Worm (Caenorhabditis elegans): Measurements from ENCODE around the gene R13D11.4.
"Not testable (repeated sequence)": the region's sequence is repeated elsewhere in the genome, so short reads cannot be mapped to it uniquely, and the experiment has no call there.

The R13D11.4 gene

ce11 chrV:797241-797640 is 13.4 kb upstream of the R13D11.4 start:
- TF ChIP-seq him-1 (tag; optimal IDR thresholded peaks at IDR 0.05) (no peak), dao-5 (tag; optimal IDR thresholded peaks at IDR 0.05) (no peak), W03F9.2 (tag; optimal IDR thresholded peaks at IDR 0.05) (no peak)

ce11 chrV:800271-800670 is 10.3 kb upstream of the R13D11.4 start:
- TF ChIP-seq dao-5 (tag; optimal IDR thresholded peaks at IDR 0.05) (no peak), W03F9.2 (tag; optimal IDR thresholded peaks at IDR 0.05) (no peak), him-1 (tag; optimal IDR thresholded peaks at IDR 0.05) (no peak)

ce11 chrV:801555-802060 is 9.0 kb upstream of the R13D11.4 start:
- TF ChIP-seq W03F9.2 (tag; optimal IDR thresholded peaks at IDR 0.05): no peak
- no peak for TF ChIP-seq dao-5 (tag; optimal IDR thresholded peaks at IDR 0.05)
- no peak for TF ChIP-seq him-1 (tag; optimal IDR thresholded peaks at IDR 0.05)

ce11 chrV:802726-803125 is 7.9 kb upstream of the R13D11.4 start:
- no peak for TF ChIP-seq W03F9.2 (tag; optimal IDR thresholded peaks at IDR 0.05)
- no peak for TF ChIP-seq dao-5 (tag; optimal IDR thresholded peaks at IDR 0.05)
- TF ChIP-seq him-1 (tag; optimal IDR thresholded peaks at IDR 0.05): no peak

- no peak for TF ChIP-seq him-1 (tag; optimal IDR thresholded peaks at IDR 0.05)
- no peak for TF ChIP-seq W03F9.2 (tag; optimal IDR thresholded peaks at IDR 0.05)
- no peak for TF ChIP-seq dao-5 (tag; optimal IDR thresholded peaks at IDR 0.05)
Measured at ce11 chrV:803472-803871, 7.1 kb upstream of the R13D11.4 start.

- TF ChIP-seq him-1 (tag; optimal IDR thresholded peaks at IDR 0.05) (no peak), W03F9.2 (tag; optimal IDR thresholded peaks at IDR 0.05) (no peak), dao-5 (tag; optimal IDR thresholded peaks at IDR 0.05) (no peak)
Measured at ce11 chrV:804485-804884, 6.1 kb upstream of the R13D11.4 start, which contains the start of gene nhr-270. nhr-270 (minus strand) TSS chrV:804741.

ce11 chrV:808260-808659 is 2.4 kb upstream of the R13D11.4 start:
- TF ChIP-seq him-1 (tag; optimal IDR thresholded peaks at IDR 0.05) (no peak), dao-5 (tag; optimal IDR thresholded peaks at IDR 0.05) (no peak), W03F9.2 (tag; optimal IDR thresholded peaks at IDR 0.05) (no peak)

- TF ChIP-seq W03F9.2 (tag; optimal IDR thresholded peaks at IDR 0.05): no peak
- TF ChIP-seq dao-5 (tag; optimal IDR thresholded peaks at IDR 0.05): no peak
- no peak for TF ChIP-seq him-1 (tag; optimal IDR thresholded peaks at IDR 0.05)
Measured at ce11 chrV:813101-813500, 2.5 kb downstream of the R13D11.4 start, which contains the start of gene R13D11.10. R13D11.10 (minus strand) TSS chrV:813201.

- TF ChIP-seq him-1 (tag; optimal IDR thresholded peaks at IDR 0.05) (no peak), W03F9.2 (tag; optimal IDR thresholded peaks at IDR 0.05) (no peak)
Measured at ce11 chrV:814716-815115, 4.1 kb downstream of the R13D11.4 start, which contains the start of gene R13D11.3. R13D11.3 (plus strand) TSS chrV:815016.

ce11 chrV:817182-817581 is 6.6 kb downstream of the R13D11.4 start, which contains the start of gene R13D11.1:
R13D11.1 (plus strand) TSS chrV:817482.
- TF ChIP-seq dao-5 (tag; optimal IDR thresholded peaks at IDR 0.05) (no peak), W03F9.2 (tag; optimal IDR thresholded peaks at IDR 0.05) (no peak), him-1 (tag; optimal IDR thresholded peaks at IDR 0.05) (no peak)

- not testable (repeated sequence) for TF ChIP-seq W03F9.2, him-1, dao-5 (tag; optimal IDR thresholded peaks at IDR 0.05)
Measured at ce11 chrV:820629-821028, 10.0 kb downstream of the R13D11.4 start, which contains the start of gene srx-32. srx-32 (minus strand) TSS chrV:820729.

ce11 chrV:822922-823321 is 12.3 kb downstream of the R13D11.4 start, which contains the start of gene srx-31:
srx-31 (minus strand) TSS chrV:823022.
- TF ChIP-seq him-1, dao-5, W03F9.2 (tag; optimal IDR thresholded peaks at IDR 0.05): not testable (repeated sequence)

- TF ChIP-seq W03F9.2 (tag; optimal IDR thresholded peaks at IDR 0.05) (no peak), dao-5 (tag; optimal IDR thresholded peaks at IDR 0.05) (no peak), him-1 (tag; optimal IDR thresholded peaks at IDR 0.05) (no peak)
Measured at ce11 chrV:826097-826496, 15.5 kb downstream of the R13D11.4 start, which contains the start of gene F41H8.2. F41H8.2 (plus strand) TSS chrV:826397.

ce11 chrV:833368-833767 is 22.8 kb downstream of the R13D11.4 start, which contains the start of gene F41H8.1:
F41H8.1 (plus strand) TSS chrV:833668.
- TF ChIP-seq him-1 (tag; optimal IDR thresholded peaks at IDR 0.05) (no peak), W03F9.2 (tag; optimal IDR thresholded peaks at IDR 0.05) (no peak), dao-5 (tag; optimal IDR thresholded peaks at IDR 0.05) (no peak)

ce11 chrV:838984-839471 is 28.4 kb downstream of the R13D11.4 start, which contains the start of the genes K09C6.7 and K09C6.10:
K09C6.7 (minus strand) TSS chrV:839084.
K09C6.10 (plus strand) TSS chrV:839421.
- TF ChIP-seq dao-5, W03F9.2, him-1 (tag; optimal IDR thresholded peaks at IDR 0.05): not testable (repeated sequence)
